Worm (Caenorhabditis elegans) whole organism, L4 larva: Measurements from ENCODE around the gene C06E4.8.

Source experiments
- Y48G9A.11 ChIP-seq: fragments of 200-800 bp; sonication (Bioruptor generic); IDR thresholded peaks from 2 replicates; pipeline ENCODE4 v1.3.6; 2022; ENCODE audit warnings: missing genetic modification reagents, missing genetic modification characterization, missing compliant biosample characterization
- aha-1 ChIP-seq: fragments of 150-350 bp; peaks from one replicate; lab custom pipeline; 2014; ENCODE audit warnings: missing biosample characterization, missing genetic modification characterization
- aly-2 ChIP-seq: sonication (generic microtip); optimal IDR thresholded peaks from 2 replicates; lab custom pipeline; 2018; ENCODE audit warnings: missing biosample characterization, missing genetic modification characterization
- arid-1 ChIP-seq: fragments of 200-800 bp; sonication (Bioruptor generic); conservative IDR thresholded peaks from 2 replicates; pipeline ENCODE4 v1.3.6; 2022; ENCODE audit warnings: missing genetic modification reagents, missing genetic modification characterization, missing compliant biosample characterization
- ceh-62 ChIP-seq: sonication (generic microtip); optimal IDR thresholded peaks from 2 replicates; lab custom pipeline; 2017; ENCODE audit warnings: missing biosample characterization, missing genetic modification characterization
- ces-1 ChIP-seq: fragments of 150-350 bp; sonication (generic microtip); optimal IDR thresholded peaks from 4 replicates; lab custom pipeline; 2014; ENCODE audit warnings: missing biosample characterization, missing genetic modification reagents, missing genetic modification characterization
- ctbp-1 ChIP-seq: fragments of 200-800 bp; sonication (Bioruptor generic); IDR thresholded peaks from 2 replicates; pipeline ENCODE4 v1.3.6; 2022; ENCODE audit warnings: missing genetic modification reagents, missing genetic modification characterization, missing compliant biosample characterization
- dmd-6 ChIP-seq: fragments of 200-800 bp; sonication (Bioruptor generic); IDR thresholded peaks from 2 replicates; pipeline ENCODE4 v1.3.6; 2022; ENCODE audit warnings: missing genetic modification reagents, missing genetic modification characterization, missing compliant biosample characterization
- dmd-8 ChIP-seq: fragments of 200-800 bp; sonication (Bioruptor generic); IDR thresholded peaks from 2 replicates; pipeline ENCODE4 v1.3.6; 2022; ENCODE audit warnings: missing genetic modification characterization, missing compliant biosample characterization
- dve-1 ChIP-seq: sonication (generic microtip); optimal IDR thresholded peaks from 2 replicates; lab custom pipeline; 2017; ENCODE audit warnings: antibody characterized with exemption, mild to moderate bottlenecking, missing genetic modification characterization, missing compliant biosample characterization; ENCODE audit not compliant: insufficient read depth
- fos-1 ChIP-seq: fragments of 150-350 bp; optimal IDR thresholded peaks from 2 replicates; lab custom pipeline; 2014; ENCODE audit warnings: missing biosample characterization, missing genetic modification characterization
- lin-13 ChIP-seq: fragments of 150-350 bp; optimal IDR thresholded peaks from 2 replicates; lab custom pipeline; 2014; ENCODE audit warnings: missing biosample characterization, missing genetic modification reagents, missing genetic modification characterization
- lin-29 ChIP-seq: fragments of 200-800 bp; sonication (Bioruptor generic); IDR thresholded peaks from 2 replicates; pipeline ENCODE4 v1.3.6; 2022; ENCODE audit warnings: missing genetic modification reagents, missing genetic modification characterization, missing compliant biosample characterization
- madf-9 ChIP-seq: fragments of 200-800 bp; sonication (Bioruptor generic); conservative IDR thresholded peaks from 2 replicates; pipeline ENCODE4 v1.3.6; 2022; ENCODE audit warnings: missing genetic modification reagents, missing genetic modification characterization, missing compliant biosample characterization
- mdl-1 ChIP-seq, 2 experiments: fragments of 150-350 bp in 1 of 2; sonication (generic microtip) in 1 of 2; optimal IDR thresholded peaks; 2 replicates each; lab custom pipeline; 2014 to 2017; ENCODE audit warnings: missing biosample characterization in 2 of 2, missing genetic modification characterization in 2 of 2
- mep-1 ChIP-seq: fragments of 150-350 bp; sonication (generic microtip); optimal IDR thresholded peaks from 3 replicates; lab custom pipeline; 2014; ENCODE audit warnings: missing biosample characterization, missing genetic modification characterization
- nhr-10 ChIP-seq: fragments of 150-350 bp; optimal IDR thresholded peaks from 2 replicates; lab custom pipeline; 2014; ENCODE audit warnings: missing biosample characterization, missing genetic modification characterization
- nhr-102 ChIP-seq: sonication (generic microtip); optimal IDR thresholded peaks from 2 replicates; lab custom pipeline; 2016; ENCODE audit warnings: mild to moderate bottlenecking, missing genetic modification characterization, moderate library complexity, missing compliant biosample characterization
- nhr-111 ChIP-seq: fragments of 200-800 bp; sonication (Bioruptor generic); optimal IDR thresholded peaks from 2 replicates; lab custom pipeline; 2018; ENCODE audit warnings: mild to moderate bottlenecking, missing genetic modification characterization, missing compliant biosample characterization
- nhr-42 ChIP-seq: fragments of 200-800 bp; sonication (Bioruptor generic); IDR thresholded peaks from 2 replicates; pipeline ENCODE4 v1.3.6; 2022; ENCODE audit warnings: missing genetic modification characterization, missing compliant biosample characterization
- nhr-6 ChIP-seq: fragments of 150-350 bp; optimal IDR thresholded peaks from 2 replicates; lab custom pipeline; 2014; ENCODE audit warnings: missing biosample characterization, missing genetic modification characterization
- saeg-2 ChIP-seq: fragments of 200-800 bp; sonication (Bioruptor generic); IDR thresholded peaks from 2 replicates; pipeline ENCODE4 v1.3.6; 2022; ENCODE audit warnings: missing genetic modification reagents, missing genetic modification characterization, missing compliant biosample characterization
- skn-1 ChIP-seq: fragments of 150-350 bp; optimal IDR thresholded peaks from 2 replicates; lab custom pipeline; 2014; ENCODE audit warnings: missing biosample characterization, missing genetic modification characterization
- snpc-1.2 ChIP-seq: fragments of 200-800 bp; sonication (Bioruptor generic); IDR thresholded peaks from 2 replicates; pipeline ENCODE4 v1.3.6; 2022; ENCODE audit warnings: missing genetic modification reagents, missing genetic modification characterization, missing compliant biosample characterization
- spr-3 ChIP-seq: fragments of 200-800 bp; sonication (Bioruptor generic); optimal IDR thresholded peaks from 2 replicates; lab custom pipeline; 2018; ENCODE audit warnings: mild to moderate bottlenecking, missing genetic modification characterization, missing compliant biosample characterization
- unc-62 ChIP-seq, 3 experiments: fragments of 150-350 bp in 1 of 3; sonication (generic microtip); optimal IDR thresholded peaks in 2 of 3; peaks in 1 of 3; 1 replicate in 1 of 3; 2 replicates in 2 of 3; lab custom pipeline; 2014 to 2017; ENCODE audit warnings: missing biosample characterization in 3 of 3, missing genetic modification characterization in 3 of 3, missing genetic modification reagents in 3 of 3, missing genotype in 1 of 3
- zag-1 ChIP-seq: fragments of 150-350 bp; optimal IDR thresholded peaks from 2 replicates; lab custom pipeline; 2014; ENCODE audit warnings: missing biosample characterization, missing genetic modification characterization

The C06E4.8 gene

DNA sequence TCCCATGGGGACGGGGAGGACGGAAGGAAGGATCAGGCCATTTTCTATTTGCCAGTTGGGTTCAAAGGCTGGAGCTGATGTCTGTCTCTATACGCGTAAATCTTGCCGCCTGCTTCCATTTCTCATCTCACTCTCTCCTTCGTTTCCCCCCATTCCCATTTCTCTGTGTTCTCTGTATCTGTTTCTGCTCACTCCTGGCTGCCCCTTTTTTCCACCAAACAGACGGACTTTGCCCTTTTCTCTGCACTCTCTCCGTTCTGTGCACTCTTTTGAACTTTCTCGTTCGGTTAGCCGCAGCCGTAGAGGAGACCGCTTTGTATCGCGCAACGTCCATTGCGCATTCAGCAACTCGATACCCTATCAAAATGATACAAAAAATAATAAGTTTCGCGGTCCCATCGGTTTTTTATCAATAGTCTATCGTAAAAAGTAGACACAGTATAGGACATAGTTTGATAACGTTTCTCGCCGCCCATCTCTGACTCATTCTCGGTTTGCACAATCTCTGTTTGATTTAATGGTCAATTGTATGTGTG lies 50.2 kb downstream of the C06E4.8 start (continued):
- TF ChIP-seq nhr-42 (GFP tag; lab: Robert Waterston, UW) (0 out of 2 replicates have a peak, but pooled peaks have one; percentile 43), dve-1 (tag; lab: Kevin White, UChicago) (peak; percentile 78), ctbp-1 (no peak), Y48G9A.11 (GFP tag; lab: Robert Waterston, UW) (no peak), dmd-8 (no peak), unc-62 (GFP tag; optimal IDR thresholded peaks at IDR 0.05 in 1 of 2; lab: Kevin White, UChicago) (peak in 1 of 2 experiments; percentile 63), unc-62 (tag; optimal IDR thresholded peaks at IDR 0.05; lab: Kevin White, UChicago) (no peak), lin-13 (GFP tag; lab: Kevin White, UChicago) (no peak), nhr-6 (tag; lab: Kevin White, UChicago) (no peak), aly-2 (tag; lab: Kevin White, UChicago) (no peak), madf-9 (GFP tag; lab: Robert Waterston, UW) (0 out of 2 replicates have a peak, but pooled peaks have one; percentile 22), nhr-111 (GFP tag; lab: Kevin White, UChicago) (no peak), saeg-2 (GFP tag; lab: Robert Waterston, UW) (no peak), spr-3 (no peak), mep-1 (tag; lab: Kevin White, UChicago) (peak; percentile 71), ces-1 (GFP tag; lab: Kevin White, UChicago) (no peak), fos-1 (tag; lab: Kevin White, UChicago) (no peak), zag-1 (no peak), dmd-6 (peak; percentile 69; the same call in 1 of the 2 replicates), lin-29 (GFP tag; lab: Robert Waterston, UW) (no peak), ceh-62 (tag; lab: Kevin White, UChicago) (no peak), arid-1 (GFP tag; lab: Robert Waterston, UW) (no peak), mdl-1 (tag; optimal IDR thresholded peaks at IDR 0.05; lab: Kevin White, UChicago) (peak in 1 of 2 experiments; percentile 19), nhr-102 (tag; lab: Kevin White, UChicago) (no peak)

ce11 chrIV:7234623-7235022 lies 51.1 kb downstream of the C06E4.8 start:
- TF ChIP-seq nhr-10 (tag; lab: Kevin White, UChicago) (no peak), skn-1 (tag; lab: Kevin White, UChicago) (no peak), aha-1 (peak; percentile 42), snpc-1.2 (GFP tag; lab: Robert Waterston, UW) (no peak)
